Fruit fly (Drosophila melanogaster): ENCODE data around the gene Rtel1.

Rtel1 gene

dm6 chrX:5745840-5746815 lies 1.4 kb upstream of the Rtel1 start (continued):
- TF ChIP-seq Xbp1 (GFP tag; optimal IDR thresholded peaks at IDR 0.05) (peak; percentile 74), CG17568 (GFP tag; optimal IDR thresholded peaks at IDR 0.05) (peak; percentile 53), CG2889 (GFP tag; IDR thresholded peaks at IDR 0.05) (peak; percentile 54; the same call in 1 of the 3 replicates), Nf-YA (GFP tag; IDR thresholded peaks at IDR 0.05) (0 out of 2 replicates have a peak, but pooled peaks have one; percentile 35), Dp (GFP tag; optimal IDR thresholded peaks at IDR 0.05) (peak; percentile 81), Sry-β (GFP tag; optimal IDR thresholded peaks at IDR 0.05) (no peak), kah (GFP tag; optimal IDR thresholded peaks at IDR 0.05) (no peak), CG7556 (GFP tag; optimal IDR thresholded peaks at IDR 0.05) (peak; percentile 77), Ada2b (GFP tag; IDR thresholded peaks at IDR 0.05) (peak; percentile 74), peb (GFP tag; IDR thresholded peaks at IDR 0.05) (no peak), cato (GFP tag; optimal IDR thresholded peaks at IDR 0.05; ENCODE audit: borderline replicate concordance) (no peak), sens-2 (GFP tag; IDR thresholded peaks at IDR 0.05) (peak; percentile 79), pzg (GFP tag; optimal IDR thresholded peaks at IDR 0.05) (peak; percentile 29), CG15011 (GFP tag; optimal IDR thresholded peaks at IDR 0.05) (peak; percentile 60), CG10565 (GFP tag; optimal IDR thresholded peaks at IDR 0.05) (no peak), odd (GFP tag; optimal IDR thresholded peaks at IDR 0.05) (peak; percentile 58), CG4820 (GFP tag; optimal IDR thresholded peaks at IDR 0.05) (peak; percentile 31), run (tag; optimal IDR thresholded peaks at IDR 0.05) (peak; percentile 29), trem (tag; optimal IDR thresholded peaks at IDR 0.05) (peak; percentile 48), salm (tag; optimal IDR thresholded peaks at IDR 0.05) (peak; percentile 43), sima (GFP tag; optimal IDR thresholded peaks at IDR 0.05) (no peak), Trl (optimal IDR thresholded peaks at IDR 0.05) (no peak), Trl (GFP tag; optimal IDR thresholded peaks at IDR 0.05) (peak; percentile 25), CG9932 (GFP tag; IDR thresholded peaks at IDR 0.05) (peak; percentile 83), CG9609 (GFP tag; optimal IDR thresholded peaks at IDR 0.05) (peak; percentile 40), CG7928 (GFP tag; optimal IDR thresholded peaks at IDR 0.05) (no peak), CG4424 (GFP tag; optimal IDR thresholded peaks at IDR 0.05) (peak; percentile 57), Sin3A (optimal IDR thresholded peaks at IDR 0.05) (peak; percentile 6), gsb-n (tag; optimal IDR thresholded peaks at IDR 0.05) (no peak), CG4854 (GFP tag; optimal IDR thresholded peaks at IDR 0.05) (peak; percentile 52), Scr (GFP tag; IDR thresholded peaks at IDR 0.05; ENCODE audit: partially characterized antibody) (0 out of 2 replicates have a peak, but pooled peaks have one; percentile 6), CG14050 (GFP tag; IDR thresholded peaks at IDR 0.05) (peak; percentile 77), Poxn (GFP tag; IDR thresholded peaks at IDR 0.05) (no peak), h (optimal IDR thresholded peaks at IDR 0.05) (no peak), Hsf (GFP tag; optimal IDR thresholded peaks at IDR 0.05) (peak; percentile 48), Hmx (GFP tag; optimal IDR thresholded peaks at IDR 0.05) (peak; percentile 5), Rfx (GFP tag; IDR thresholded peaks at IDR 0.05) (peak; percentile 90), CG2120 (GFP tag; optimal IDR thresholded peaks at IDR 0.05) (peak; percentile 73), Jarid2 (GFP tag; optimal IDR thresholded peaks at IDR 0.05) (peak; percentile 55), slou (GFP tag; optimal IDR thresholded peaks at IDR 0.05) (peak; percentile 50), CG12236 (GFP tag; optimal IDR thresholded peaks at IDR 0.05) (peak; percentile 3), CG11723 (GFP tag; optimal IDR thresholded peaks at IDR 0.05) (peak; percentile 60), CG15514 (GFP tag; optimal IDR thresholded peaks at IDR 0.05) (peak; percentile 67), Usf (GFP tag; optimal IDR thresholded peaks at IDR 0.05) (peak; percentile 31), CG15696 (tag; optimal IDR thresholded peaks at IDR 0.05) (peak; percentile 24), Blimp-1 (GFP tag; optimal IDR thresholded peaks at IDR 0.05) (peak; percentile 65), MBD-R2 (GFP tag; IDR thresholded peaks at IDR 0.05) (no peak; the same call in 1 of the 2 replicates), Camta (GFP tag; optimal IDR thresholded peaks at IDR 0.05) (peak; percentile 39), CG18011 (GFP tag; optimal IDR thresholded peaks at IDR 0.05) (peak; percentile 35)

Measured in whole organism, embryonic.